Worm (Caenorhabditis elegans) whole organism, late embryonic: ENCODE results near the gene col-42.

ENCODE experiments used
- C08G9.2 ChIP-seq: sonication (generic microtip); optimal IDR thresholded peaks from 2 replicates; lab custom pipeline; 2016; ENCODE audit warnings: mild to moderate bottlenecking, missing genetic modification characterization, moderate library complexity, missing compliant biosample characterization
- C38D4.7 ChIP-seq: fragments of 200-800 bp; sonication (Bioruptor generic); optimal IDR thresholded peaks from 2 replicates; lab custom pipeline; 2018; ENCODE audit warnings: mild to moderate bottlenecking, missing genetic modification characterization, moderate library complexity, missing compliant biosample characterization
- F13H6.1 ChIP-seq: sonication (generic microtip); optimal IDR thresholded peaks from 2 replicates; lab custom pipeline; 2016; ENCODE audit warnings: missing genetic modification characterization, missing compliant biosample characterization
- K02D7.2 ChIP-seq: sonication (generic microtip); optimal IDR thresholded peaks from 2 replicates; lab custom pipeline; 2017; ENCODE audit warnings: mild to moderate bottlenecking, missing genetic modification characterization, missing compliant biosample characterization
- K09A11.1 ChIP-seq: sonication (generic microtip); optimal IDR thresholded peaks from 2 replicates; lab custom pipeline; 2017; ENCODE audit warnings: antibody characterized with exemption, mild to moderate bottlenecking, missing genetic modification characterization, missing compliant biosample characterization; ENCODE audit not compliant: insufficient read depth
- T23F11.4 ChIP-seq: fragments of 200-800 bp; sonication (Bioruptor generic); optimal IDR thresholded peaks from 2 replicates; lab custom pipeline; 2018; ENCODE audit warnings: mild to moderate bottlenecking, missing genetic modification characterization, missing compliant biosample characterization
- Y22D7AL.16 ChIP-seq: sonication (generic microtip); optimal IDR thresholded peaks from 2 replicates; lab custom pipeline; 2016; ENCODE audit warnings: missing genetic modification characterization, missing compliant biosample characterization
- ceh-19 ChIP-seq: fragments of 200-800 bp; sonication (Bioruptor generic); optimal IDR thresholded peaks from 2 replicates; lab custom pipeline; 2018; ENCODE audit warnings: mild to moderate bottlenecking, missing genetic modification characterization, missing compliant biosample characterization
- ceh-22 ChIP-seq: sonication (generic microtip); optimal IDR thresholded peaks from 2 replicates; lab custom pipeline; 2017; ENCODE audit warnings: missing biosample characterization, missing genetic modification characterization
- ceh-24 ChIP-seq: sonication (generic microtip); optimal IDR thresholded peaks from 2 replicates; lab custom pipeline; 2016; ENCODE audit warnings: mild to moderate bottlenecking, missing genetic modification characterization, missing compliant biosample characterization
- ceh-31 ChIP-seq: sonication (generic microtip); optimal IDR thresholded peaks from 2 replicates; lab custom pipeline; 2016; ENCODE audit warnings: missing genetic modification characterization, missing compliant biosample characterization
- ceh-34 ChIP-seq: sonication (generic microtip); optimal IDR thresholded peaks from 2 replicates; lab custom pipeline; 2016; ENCODE audit warnings: mild to moderate bottlenecking, missing genetic modification characterization, missing compliant biosample characterization
- ceh-48 ChIP-seq: sonication (generic microtip); optimal IDR thresholded peaks from 2 replicates; lab custom pipeline; 2016; ENCODE audit warnings: missing genetic modification characterization, inconsistent platforms, missing compliant biosample characterization
- dve-1 ChIP-seq: sonication (generic microtip); optimal IDR thresholded peaks from 2 replicates; lab custom pipeline; 2017; ENCODE audit warnings: antibody characterized with exemption, mild to moderate bottlenecking, missing genetic modification characterization, missing compliant biosample characterization
- elt-2 ChIP-seq: sonication (generic microtip); optimal IDR thresholded peaks from 2 replicates; lab custom pipeline; 2016; ENCODE audit warnings: missing genetic modification reagents, missing genetic modification characterization, missing compliant biosample characterization
- ets-4 ChIP-seq: sonication (generic microtip); optimal IDR thresholded peaks from 2 replicates; lab custom pipeline; 2016; ENCODE audit warnings: missing genetic modification characterization, missing compliant biosample characterization
- hlh-30 ChIP-seq: sonication (generic microtip); optimal IDR thresholded peaks from 2 replicates; lab custom pipeline; 2017; ENCODE audit warnings: antibody characterized with exemption, missing genetic modification characterization, missing compliant biosample characterization; ENCODE audit not compliant: insufficient read depth
- hlh-6 ChIP-seq: sonication (generic microtip); optimal IDR thresholded peaks from 2 replicates; lab custom pipeline; 2016; ENCODE audit warnings: missing genotype, missing genetic modification characterization, missing compliant biosample characterization
- hlh-8 ChIP-seq: sonication (generic microtip); optimal IDR thresholded peaks from 2 replicates; lab custom pipeline; 2016; ENCODE audit warnings: missing genotype, missing genetic modification characterization, missing compliant biosample characterization
- lin-11 ChIP-seq: fragments of 200-800 bp; sonication (Bioruptor generic); optimal IDR thresholded peaks from 2 replicates; lab custom pipeline; 2018; ENCODE audit warnings: mild to moderate bottlenecking, missing genetic modification characterization, missing compliant biosample characterization
- madf-2 ChIP-seq: sonication (generic microtip); optimal IDR thresholded peaks from 2 replicates; lab custom pipeline; 2017; ENCODE audit warnings: missing genetic modification characterization, missing compliant biosample characterization
- nfya-1 ChIP-seq: sonication (generic microtip); optimal IDR thresholded peaks from 2 replicates; lab custom pipeline; 2017; ENCODE audit warnings: missing genetic modification characterization, mild to moderate bottlenecking, missing compliant biosample characterization, antibody characterized with exemption, moderate library complexity
- nhr-232 ChIP-seq: sonication (generic microtip); optimal IDR thresholded peaks from 2 replicates; lab custom pipeline; 2016; ENCODE audit warnings: missing genetic modification characterization, missing compliant biosample characterization
- npax-4 ChIP-seq: sonication (generic microtip); optimal IDR thresholded peaks from 2 replicates; lab custom pipeline; 2016; ENCODE audit warnings: missing genetic modification characterization, missing compliant biosample characterization
- pag-3 ChIP-seq: sonication (generic microtip); optimal IDR thresholded peaks from 2 replicates; lab custom pipeline; 2016; ENCODE audit warnings: missing compliant biosample characterization, missing genetic modification characterization, borderline replicate concordance
- pax-1 ChIP-seq: fragments of 150-350 bp; optimal IDR thresholded peaks from 2 replicates; lab custom pipeline; 2014; ENCODE audit warnings: missing biosample characterization, missing genetic modification characterization
- pha-2 ChIP-seq: sonication (generic microtip); optimal IDR thresholded peaks from 2 replicates; lab custom pipeline; 2017; ENCODE audit warnings: mild to moderate bottlenecking, missing genetic modification characterization, missing compliant biosample characterization
- ref-2 ChIP-seq: sonication (generic microtip); optimal IDR thresholded peaks from 2 replicates; lab custom pipeline; 2016; ENCODE audit warnings: missing genetic modification characterization, missing compliant biosample characterization
- rnt-1 ChIP-seq: sonication (generic microtip); optimal IDR thresholded peaks from 2 replicates; lab custom pipeline; 2016; ENCODE audit warnings: missing genetic modification characterization, missing compliant biosample characterization
- sdc-2 ChIP-seq: sonication (generic microtip); optimal IDR thresholded peaks from 2 replicates; lab custom pipeline; 2016; ENCODE audit warnings: missing genotype, missing genetic modification characterization, missing compliant biosample characterization
- syd-9 ChIP-seq: sonication (generic microtip); optimal IDR thresholded peaks from 2 replicates; lab custom pipeline; 2016; ENCODE audit warnings: mild to moderate bottlenecking, missing genetic modification characterization, moderate library complexity, missing compliant biosample characterization
- ttx-3 ChIP-seq: sonication (generic microtip); optimal IDR thresholded peaks from 2 replicates; lab custom pipeline; 2016; ENCODE audit warnings: missing genetic modification reagents, missing genetic modification characterization, missing compliant biosample characterization
- unc-3 ChIP-seq, 2 experiments: fragments of 200-800 bp in 1 of 2; sonication (Bioruptor generic) in 1 of 2; sonication (generic microtip) in 1 of 2; conservative IDR thresholded peaks in 1 of 2; optimal IDR thresholded peaks in 1 of 2; 2 replicates each; pipeline versions ENCODE4 v1.3.6 to Lab custom; 2016 to 2022; ENCODE audit warnings: missing compliant biosample characterization in 2 of 2, missing genetic modification characterization in 2 of 2, missing genetic modification reagents in 1 of 2
- unc-42 ChIP-seq: sonication (generic microtip); optimal IDR thresholded peaks from 2 replicates; lab custom pipeline; 2016; ENCODE audit warnings: missing genotype, missing genetic modification characterization, missing compliant biosample characterization
- unc-86 ChIP-seq: sonication (generic microtip); optimal IDR thresholded peaks from 2 replicates; lab custom pipeline; 2016; ENCODE audit warnings: missing genetic modification characterization, missing compliant biosample characterization
- ztf-16 ChIP-seq: sonication (generic microtip); optimal IDR thresholded peaks from 2 replicates; lab custom pipeline; 2017; ENCODE audit warnings: missing genetic modification characterization, missing compliant biosample characterization

col-42 gene

DNA sequence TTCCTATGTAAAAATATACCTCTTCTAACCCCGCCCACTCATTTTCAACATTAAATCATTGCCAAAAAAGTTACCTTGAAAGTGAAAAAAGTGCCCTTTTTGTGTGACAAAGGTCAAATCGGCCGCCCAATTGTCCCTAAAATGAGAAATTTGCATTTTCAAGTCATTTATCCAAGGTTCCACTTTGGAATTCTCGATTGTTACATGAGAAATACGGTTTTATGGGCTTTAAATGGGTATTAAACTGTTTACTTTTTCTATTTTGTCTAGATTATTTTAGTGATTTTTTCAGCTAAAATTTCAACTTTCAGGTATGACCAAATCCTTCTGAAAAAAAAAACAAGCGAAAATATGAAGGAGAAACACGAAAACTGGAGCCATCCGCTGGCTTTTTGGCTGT is 45.8 kb upstream of the col-42 start, which contains the start of gene grdn-1:
TSS of gene grdn-1 (plus strand) at position 301 of the 400 bp plus-strand sequence.
- TF ChIP-seq ztf-16 (no peak), ceh-31 (tag; lab: Kevin White, UChicago) (no peak), pag-3 (tag; lab: Kevin White, UChicago) (no peak)
- TF ChIP-seq, all 69 proteins: peak for 0

- TF ChIP-seq elt-2 (no peak), pha-2 (tag; lab: Kevin White, UChicago) (peak; percentile 79)
Measured at ce11 chrV:18596240-18596639, 42.0 kb upstream of the col-42 start.

- no peak for TF ChIP-seq T23F11.4 (GFP tag; lab: Kevin White, UChicago)
- TF ChIP-seq ceh-31 (tag; lab: Kevin White, UChicago), result no peak
- TF ChIP-seq npax-4 (tag; lab: Kevin White, UChicago), result no peak
- no peak for TF ChIP-seq pax-1 (tag; lab: Kevin White, UChicago)
- TF ChIP-seq ttx-3 (tag; lab: Kevin White, UChicago), result no peak
- TF ChIP-seq dve-1, result peak; percentile 16
- TF ChIP-seq lin-11 (tag; lab: Kevin White, UChicago), result no peak
- TF ChIP-seq syd-9 (tag; lab: Kevin White, UChicago), result no peak
- TF ChIP-seq, all 69 proteins: peak for 1
Measured at ce11 chrV:18597779-18598178, 40.5 kb upstream of the col-42 start.

DNA sequence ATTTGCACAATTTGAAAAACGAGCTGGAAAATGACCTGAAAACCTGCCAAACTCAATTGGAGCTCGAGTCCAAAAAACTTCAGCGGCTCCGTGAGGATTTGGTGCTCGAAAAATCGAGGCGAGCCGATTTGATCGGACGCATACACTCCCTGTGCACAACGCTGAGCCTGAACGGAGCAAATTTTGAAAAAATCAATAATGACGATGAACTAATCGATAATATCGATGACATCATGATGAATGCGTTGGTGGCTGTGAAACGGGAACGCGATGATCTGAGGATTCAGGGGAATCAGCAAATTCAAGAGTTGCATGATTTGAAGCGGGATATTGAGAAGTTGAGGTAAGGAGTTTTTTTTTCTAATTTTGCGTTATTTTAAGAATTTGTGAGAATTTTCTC is 32.8 kb upstream of the col-42 start:
- TF ChIP-seq ttx-3 (tag; lab: Kevin White, UChicago), result no peak

ce11 chrV:18613164-18613563 is 25.1 kb upstream of the col-42 start:
- peak; percentile 98 for TF ChIP-seq dve-1
- TF ChIP-seq ceh-22 (tag; lab: Kevin White, UChicago), result no peak

- no peak for TF ChIP-seq K02D7.2 (tag; lab: Kevin White, UChicago)
- no peak for TF ChIP-seq pag-3 (tag; lab: Kevin White, UChicago)
- no peak for TF ChIP-seq ets-4 (tag; lab: Kevin White, UChicago)
- peak; percentile 15 for TF ChIP-seq ceh-31 (tag; lab: Kevin White, UChicago)
- TF ChIP-seq pha-2 (tag; lab: Kevin White, UChicago), result peak; percentile 25
- TF ChIP-seq rnt-1, result no peak
- peak; percentile 35 for TF ChIP-seq nfya-1
- TF ChIP-seq K09A11.1 (tag; lab: Kevin White, UChicago), result no peak
- no peak for TF ChIP-seq C08G9.2 (tag; lab: Kevin White, UChicago)
- no peak for TF ChIP-seq hlh-8 (tag; lab: Kevin White, UChicago)
- no peak for TF ChIP-seq nhr-232
- no peak for TF ChIP-seq ceh-19
- peak; percentile 20 for TF ChIP-seq ceh-48
- TF ChIP-seq madf-2, result no peak
- no peak for TF ChIP-seq ref-2 (tag; lab: Kevin White, UChicago)
- no peak for TF ChIP-seq sdc-2
- no peak for TF ChIP-seq unc-42
- no peak for TF ChIP-seq ceh-34
- TF ChIP-seq npax-4 (tag; lab: Kevin White, UChicago), result no peak
- peak; percentile 15 for TF ChIP-seq hlh-30
- no peak for TF ChIP-seq ttx-3 (tag; lab: Kevin White, UChicago)
- no peak for TF ChIP-seq F13H6.1 (tag; lab: Kevin White, UChicago)
Measured at ce11 chrV:18614498-18614897, 23.8 kb upstream of the col-42 start.

ce11 chrV:18616287-18616686 is 22.0 kb upstream of the col-42 start, which contains the start of gene nhr-70:
Gene nhr-70, plus strand, starts transcription at chrV:18616587.
- TF ChIP-seq ceh-19, result no peak
- no peak for TF ChIP-seq unc-86 (tag; lab: Kevin White, UChicago)
- TF ChIP-seq ztf-16, result no peak
- no peak for TF ChIP-seq K09A11.1 (tag; lab: Kevin White, UChicago)
- no peak for TF ChIP-seq ceh-24
- TF ChIP-seq syd-9 (tag; lab: Kevin White, UChicago), result no peak
- TF ChIP-seq C38D4.7 (GFP tag; lab: Kevin White, UChicago), result no peak
- TF ChIP-seq madf-2, result no peak
- no peak for TF ChIP-seq hlh-6 (tag; lab: Kevin White, UChicago)
- TF ChIP-seq Y22D7AL.16, result no peak
- TF ChIP-seq unc-3 (GFP tag; conservative IDR thresholded peaks at IDR 0.05; lab: Robert Waterston, UW), result no peak
- no peak for TF ChIP-seq unc-3 (tag; optimal IDR thresholded peaks at IDR 0.05; lab: Kevin White, UChicago)
